Fruit fly (Drosophila melanogaster) whole organism, adult: ENCODE measurements around the gene CG13085.
A peak's percentile ranks its signal among the peaks of the same experiment; 100 is the strongest.

ENCODE experiments used
- CG11617 ChIP-seq: fragments of 200-800 bp; sonication (Bioruptor generic); optimal IDR thresholded peaks from 2 replicates; lab custom pipeline; 2017; ENCODE audit warnings: mild to moderate bottlenecking, missing biosample characterization, missing genetic modification reagents, missing genetic modification characterization
- CG12768 ChIP-seq: fragments of 200-800 bp; sonication (Bioruptor generic); optimal IDR thresholded peaks from 2 replicates; lab custom pipeline; 2017; ENCODE audit warnings: missing biosample characterization, missing genetic modification characterization, mild to moderate bottlenecking, moderate library complexity, missing genetic modification reagents
- CG14711 ChIP-seq: fragments of 200-800 bp; sonication (Bioruptor generic); optimal IDR thresholded peaks from 2 replicates; lab custom pipeline; 2018; ENCODE audit warnings: missing biosample characterization, mild to moderate bottlenecking, missing genetic modification characterization, moderate library complexity
- CG1620 ChIP-seq: fragments of 200-800 bp; sonication (Bioruptor generic); optimal IDR thresholded peaks from 2 replicates; lab custom pipeline; 2016; ENCODE audit warnings: missing biosample characterization, missing genetic modification characterization
- CG33017 ChIP-seq: fragments of 200-800 bp; sonication (Bioruptor generic); optimal IDR thresholded peaks from 2 replicates; lab custom pipeline; 2018; ENCODE audit warnings: missing biosample characterization, mild to moderate bottlenecking, missing genetic modification characterization, moderate library complexity
- CG5204 ChIP-seq: fragments of 200-800 bp; sonication (Bioruptor generic); optimal IDR thresholded peaks from 2 replicates; lab custom pipeline; 2016; ENCODE audit warnings: missing biosample characterization, missing genetic modification characterization
- CG7045 ChIP-seq: fragments of 200-800 bp; sonication (Bioruptor generic); optimal IDR thresholded peaks from 2 replicates; lab custom pipeline; 2017; ENCODE audit warnings: missing biosample characterization, mild to moderate bottlenecking, missing genetic modification characterization
- CG7101 ChIP-seq: fragments of 200-800 bp; sonication (Bioruptor generic); optimal IDR thresholded peaks from 2 replicates; lab custom pipeline; 2018; ENCODE audit warnings: missing biosample characterization, mild to moderate bottlenecking, missing genetic modification characterization, moderate library complexity
- Clk ChIP-seq: fragments of 200-800 bp; sonication (Bioruptor generic); optimal IDR thresholded peaks from 2 replicates; lab custom pipeline; 2017; ENCODE audit warnings: missing biosample characterization, missing genetic modification characterization
- Crg-1 ChIP-seq: fragments of 200-800 bp; sonication (Bioruptor generic); optimal IDR thresholded peaks from 2 replicates; lab custom pipeline; 2016; ENCODE audit warnings: missing biosample characterization, missing genetic modification characterization
- Hr96 ChIP-seq: fragments of 200-800 bp; sonication (Bioruptor generic); optimal IDR thresholded peaks from 2 replicates; lab custom pipeline; 2016; ENCODE audit warnings: missing biosample characterization, missing genetic modification characterization
- Mnt ChIP-seq: fragments of 200-800 bp; sonication (Bioruptor generic); optimal IDR thresholded peaks from 2 replicates; lab custom pipeline; 2016; ENCODE audit warnings: missing biosample characterization, mild to moderate bottlenecking, missing genetic modification characterization
- bab1 ChIP-seq: fragments of 200-800 bp; sonication (Bioruptor generic); optimal IDR thresholded peaks from 3 replicates; lab custom pipeline; 2019; ENCODE audit warnings: missing biosample characterization, mild to moderate bottlenecking, missing genetic modification characterization, moderate library complexity
- cic ChIP-seq: fragments of 200-800 bp; sonication (Bioruptor generic); optimal IDR thresholded peaks from 2 replicates; lab custom pipeline; 2017; ENCODE audit warnings: missing biosample characterization, mild to moderate bottlenecking, missing genetic modification characterization, moderate library complexity
- cnc ChIP-seq, 2 experiments: fragments of >200 bp; optimal IDR thresholded peaks; 2 replicates each; lab custom pipeline; 2017
- kay ChIP-seq: fragments of 200-800 bp; sonication (Bioruptor generic); peaks from one replicate; lab custom pipeline; 2016; ENCODE audit warnings: missing biosample characterization, missing genetic modification characterization, borderline replicate concordance
- ovo ChIP-seq: fragments of 200-800 bp; sonication (Bioruptor generic); optimal IDR thresholded peaks from 2 replicates; lab custom pipeline; 2016; ENCODE audit warnings: missing biosample characterization, missing genetic modification characterization
- pad ChIP-seq: fragments of 200-800 bp; sonication (Bioruptor generic); optimal IDR thresholded peaks from 3 replicates; lab custom pipeline; 2017; ENCODE audit warnings: missing biosample characterization, missing genetic modification characterization, mild to moderate bottlenecking, moderate library complexity, missing genetic modification reagents
- tj ChIP-seq: fragments of 200-800 bp; sonication (Bioruptor generic); optimal IDR thresholded peaks from 3 replicates; lab custom pipeline; 2017; ENCODE audit warnings: missing biosample characterization, mild to moderate bottlenecking, missing genetic modification characterization, moderate library complexity
- toe ChIP-seq: fragments of 200-800 bp; sonication (Bioruptor generic); optimal IDR thresholded peaks from 2 replicates; lab custom pipeline; 2016; ENCODE audit warnings: missing biosample characterization, missing genetic modification characterization

The CG13085 gene

dm6 chr2L:19423467-19424122 lies at the start of gene CG13085, which contains the start of gene Alp12:
Gene CG13085 (plus strand): TSS chr2L:19424050.
Gene Alp12 (plus strand): TSS chr2L:19424050.
- TF ChIP-seq tj, result peak; percentile 98
- peak; percentile 91 for TF ChIP-seq pad
- peak; percentile 96 for TF ChIP-seq CG7101
- peak; percentile 98 for TF ChIP-seq CG5204 (GFP tag; lab: Kevin White, UChicago)
- TF ChIP-seq CG33017 (tag; lab: Kevin White, UChicago), result peak; percentile 97
- peak; percentile 90 for TF ChIP-seq CG14711 (tag; lab: Kevin White, UChicago)
- peak; percentile 90 for TF ChIP-seq Crg-1
- peak; percentile 8 for TF ChIP-seq kay
- peak; percentile 86 for TF ChIP-seq bab1 (GFP tag; lab: Kevin White, UChicago)
- TF ChIP-seq ovo (GFP tag; lab: Kevin White, UChicago), result peak; percentile 87
- TF ChIP-seq CG7045 (GFP tag; lab: Kevin White, UChicago), result peak; percentile 98
- peak; percentile 95 for TF ChIP-seq Hr96
- peak; percentile 82 for TF ChIP-seq cic (GFP tag; lab: Kevin White, UChicago)
- TF ChIP-seq toe (GFP tag; lab: Kevin White, UChicago), result peak; percentile 97
- TF ChIP-seq CG11617 (GFP tag; lab: Kevin White, UChicago), result peak; percentile 99
- TF ChIP-seq Mnt (GFP tag; lab: Kevin White, UChicago), result peak; percentile 87
- peak; percentile 93 for TF ChIP-seq CG1620 (GFP tag; lab: Kevin White, UChicago)
- TF ChIP-seq cnc (optimal IDR thresholded peaks at IDR 0.05; lab: Kevin White, UChicago), result no peak
- TF ChIP-seq Clk (GFP tag; lab: Kevin White, UChicago), result peak; percentile 95
- peak; percentile 98 for TF ChIP-seq CG12768 (GFP tag; lab: Kevin White, UChicago)

dm6 chr2L:19376145-19376544 lies 47.7 kb upstream of the CG13085 start:
- no peak for TF ChIP-seq toe (GFP tag; lab: Kevin White, UChicago)
- TF ChIP-seq CG11617 (GFP tag; lab: Kevin White, UChicago), result no peak
- TF ChIP-seq CG7101, result no peak
- TF ChIP-seq Hr96, result no peak
- no peak for TF ChIP-seq pad
- TF ChIP-seq Crg-1, result no peak
- no peak for TF ChIP-seq CG14711 (tag; lab: Kevin White, UChicago)
- no peak for TF ChIP-seq CG33017 (tag; lab: Kevin White, UChicago)
- no peak for TF ChIP-seq Clk (GFP tag; lab: Kevin White, UChicago)
- TF ChIP-seq CG5204 (GFP tag; lab: Kevin White, UChicago), result no peak

DNA sequence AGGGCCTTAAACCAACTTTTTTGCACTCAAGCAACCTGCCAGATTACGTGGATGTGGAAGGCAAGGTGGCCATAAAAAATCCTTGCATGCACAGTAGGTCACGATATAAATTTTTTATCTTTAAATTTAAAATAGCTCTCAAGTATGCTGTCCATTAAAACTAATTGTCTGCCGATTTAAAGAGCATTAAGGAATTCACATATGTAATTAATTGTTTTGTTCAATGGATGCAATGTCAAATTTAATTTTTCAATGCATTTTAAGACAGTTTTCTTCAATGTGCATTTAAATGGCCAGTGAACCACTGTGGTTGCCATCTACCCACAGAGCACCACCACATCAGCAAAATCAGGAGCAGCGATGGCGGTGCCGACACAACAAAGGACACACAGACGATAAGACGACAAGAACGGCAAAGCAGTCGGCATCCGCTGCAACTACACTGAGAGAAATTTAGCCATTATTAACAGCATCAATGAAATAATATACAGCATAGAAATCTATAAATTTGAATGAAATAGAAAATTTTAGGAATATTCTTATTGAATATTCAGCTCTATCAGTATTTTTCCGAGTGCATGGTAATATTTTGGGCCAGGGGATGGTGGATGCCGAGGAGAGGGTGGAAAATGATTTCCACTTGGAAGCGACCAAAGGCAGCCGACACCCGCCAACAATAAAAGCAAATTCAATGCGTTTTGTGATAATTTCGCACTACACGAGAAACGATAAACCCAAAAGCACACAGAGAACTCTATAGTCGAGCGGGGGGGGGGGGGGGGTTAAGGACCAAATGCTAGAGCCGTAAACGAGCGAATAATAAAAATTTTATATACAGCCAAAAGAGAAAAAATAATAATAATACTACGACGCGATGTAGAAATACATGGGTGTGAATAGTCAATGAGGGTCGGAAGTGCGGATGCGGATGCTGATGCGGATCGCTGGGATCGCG lies 46.4 kb upstream of the CG13085 start:
- TF ChIP-seq cnc (optimal IDR thresholded peaks at IDR 0.05; lab: Kevin White, UChicago) (no peak), cic (GFP tag; lab: Kevin White, UChicago) (no peak), Clk (GFP tag; lab: Kevin White, UChicago) (no peak), kay (no peak), CG7045 (GFP tag; lab: Kevin White, UChicago) (no peak), Crg-1 (no peak), bab1 (GFP tag; lab: Kevin White, UChicago) (no peak), CG11617 (GFP tag; lab: Kevin White, UChicago) (no peak)

- TF ChIP-seq cic (GFP tag; lab: Kevin White, UChicago) (no peak), kay (no peak), CG14711 (tag; lab: Kevin White, UChicago) (no peak), CG7045 (GFP tag; lab: Kevin White, UChicago) (no peak), Clk (GFP tag; lab: Kevin White, UChicago) (no peak), pad (no peak), bab1 (GFP tag; lab: Kevin White, UChicago) (no peak), CG1620 (GFP tag; lab: Kevin White, UChicago) (no peak), Crg-1 (no peak), Hr96 (no peak), CG12768 (GFP tag; lab: Kevin White, UChicago) (no peak), cnc (optimal IDR thresholded peaks at IDR 0.05; lab: Kevin White, UChicago) (no peak), CG5204 (GFP tag; lab: Kevin White, UChicago) (no peak), toe (GFP tag; lab: Kevin White, UChicago) (no peak), ovo (GFP tag; lab: Kevin White, UChicago) (no peak)
These were observed 45.2 kb upstream of the CG13085 start for dm6 chr2L:19378620-19379019.

dm6 chr2L:19380630-19381029 lies 43.2 kb upstream of the CG13085 start, which contains the start of gene CG17350:
Gene CG17350 (plus strand): TSS chr2L:19380930.
- no peak for TF ChIP-seq CG1620 (GFP tag; lab: Kevin White, UChicago)
- TF ChIP-seq CG11617 (GFP tag; lab: Kevin White, UChicago), result no peak

DNA sequence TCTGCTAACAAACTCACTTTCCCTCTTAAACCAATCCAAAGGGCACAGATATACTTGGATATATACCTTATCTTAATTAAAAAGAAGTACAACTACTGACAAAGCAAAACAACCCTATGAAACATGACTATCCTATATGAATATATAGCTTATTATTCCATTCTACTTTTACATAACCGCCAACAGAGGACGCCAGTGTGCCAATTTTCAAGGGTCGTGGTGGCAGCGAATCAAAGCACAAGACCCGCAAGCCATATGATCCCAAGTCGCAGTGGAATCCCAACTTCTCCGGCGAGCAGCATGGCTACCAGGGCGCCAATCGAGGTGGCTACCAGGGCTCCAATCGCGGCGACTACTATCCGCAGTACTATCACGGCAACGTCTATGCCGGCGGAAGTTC lies 41.5 kb upstream of the CG13085 start:
- TF ChIP-seq CG5204 (GFP tag; lab: Kevin White, UChicago) (no peak), Hr96 (no peak)
